Fruit fly (Drosophila melanogaster) whole organism, embryonic: ENCODE measurements around the gene nan.

Experiments used
- Ada2b ChIP-seq: fragments of 200-800 bp; sonication (Bioruptor generic); IDR thresholded peaks from 2 replicates; pipeline ENCODE4 v1.3.6; 2022; ENCODE audit warnings: missing biosample characterization, missing genetic modification characterization
- B-H1 ChIP-seq: fragments of 200-800 bp; sonication (Bioruptor generic); IDR thresholded peaks from 3 replicates; pipeline ENCODE4 v1.3.6; 2022; ENCODE audit warnings: missing biosample characterization, missing genetic modification characterization
- C15 ChIP-seq: fragments of 200-800 bp; sonication (Bioruptor generic); IDR thresholded peaks from 3 replicates; pipeline ENCODE4 v1.3.6; 2022; ENCODE audit warnings: missing biosample characterization, missing genetic modification characterization
- CG10209 ChIP-seq: fragments of 200-800 bp; sonication (Bioruptor generic); optimal IDR thresholded peaks from 3 replicates; lab custom pipeline; 2017; ENCODE audit warnings: missing biosample characterization, mild to moderate bottlenecking, missing genetic modification characterization, missing genetic modification reagents
- CG10543 ChIP-seq: fragments of 200-800 bp; sonication (Bioruptor generic); optimal IDR thresholded peaks from 3 replicates; lab custom pipeline; 2017; ENCODE audit warnings: missing biosample characterization, mild to moderate bottlenecking, missing genetic modification characterization, moderate library complexity
- CG10979 ChIP-seq: fragments of 200-800 bp; sonication (Bioruptor generic); optimal IDR thresholded peaks from 2 replicates; lab custom pipeline; 2018; ENCODE audit warnings: missing biosample characterization, mild to moderate bottlenecking, missing genetic modification characterization, moderate library complexity
- CG11085 ChIP-seq: fragments of 200-800 bp; sonication (Bioruptor generic); IDR thresholded peaks from 2 replicates; pipeline ENCODE4 v1.3.6; 2022; ENCODE audit warnings: missing biosample characterization, missing genetic modification characterization
- CG12236 ChIP-seq: fragments of 200-800 bp; sonication (Bioruptor generic); optimal IDR thresholded peaks from 2 replicates; lab custom pipeline; 2016; ENCODE audit warnings: missing biosample characterization, missing genetic modification characterization
- CG13424 ChIP-seq: fragments of 200-800 bp; sonication (Bioruptor generic); optimal IDR thresholded peaks from 2 replicates; lab custom pipeline; 2019; ENCODE audit warnings: missing biosample characterization, mild to moderate bottlenecking, missing genetic modification characterization, moderate library complexity
- CG14441 ChIP-seq: fragments of 200-800 bp; sonication (Bioruptor generic); IDR thresholded peaks from 2 replicates; pipeline ENCODE4 v1.3.6; 2022; ENCODE audit warnings: missing biosample characterization, missing genetic modification characterization
- CG14710 ChIP-seq: fragments of 200-800 bp; sonication (Bioruptor generic); optimal IDR thresholded peaks from 3 replicates; lab custom pipeline; 2019; ENCODE audit warnings: missing biosample characterization, mild to moderate bottlenecking, missing genetic modification characterization, moderate library complexity
- CG1603 ChIP-seq: fragments of 200-800 bp; sonication (Bioruptor generic); optimal IDR thresholded peaks from 2 replicates; lab custom pipeline; 2019; ENCODE audit warnings: missing biosample characterization, mild to moderate bottlenecking, missing genetic modification characterization, moderate library complexity
- CG16815 ChIP-seq: fragments of 200-800 bp; sonication (Bioruptor generic); optimal IDR thresholded peaks from 3 replicates; lab custom pipeline; 2017; ENCODE audit warnings: missing biosample characterization, mild to moderate bottlenecking, missing genetic modification characterization
- CG17829 ChIP-seq: fragments of 200-800 bp; optimal IDR thresholded peaks from 2 replicates; lab custom pipeline; 2019; ENCODE audit warnings: missing biosample characterization, mild to moderate bottlenecking, missing genetic modification characterization, moderate library complexity
- CG18262 ChIP-seq: fragments of 200-800 bp; optimal IDR thresholded peaks from 3 replicates; lab custom pipeline; 2019; ENCODE audit warnings: missing biosample characterization, mild to moderate bottlenecking, missing genetic modification characterization, moderate library complexity
- CG1832 ChIP-seq: fragments of 200-800 bp; sonication (Bioruptor generic); optimal IDR thresholded peaks from 2 replicates; lab custom pipeline; 2017; ENCODE audit warnings: missing biosample characterization, mild to moderate bottlenecking, missing genetic modification characterization, inconsistent platforms
- CG2199 ChIP-seq: fragments of 200-800 bp; sonication (Bioruptor generic); IDR thresholded peaks from 3 replicates; pipeline ENCODE4 v1.3.6; 2022; ENCODE audit warnings: missing biosample characterization, missing genetic modification characterization
- CG31224 ChIP-seq: fragments of 200-800 bp; sonication (Bioruptor generic); IDR thresholded peaks from 2 replicates; pipeline ENCODE4 v1.3.6; 2022; ENCODE audit warnings: missing biosample characterization, missing genetic modification characterization
- CG3995 ChIP-seq: fragments of 200-800 bp; sonication (Bioruptor generic); optimal IDR thresholded peaks from 3 replicates; lab custom pipeline; 2016; ENCODE audit warnings: missing biosample characterization, missing genetic modification characterization
- CG4328 ChIP-seq: fragments of 200-800 bp; sonication (Bioruptor generic); optimal IDR thresholded peaks from 3 replicates; lab custom pipeline; 2017; ENCODE audit warnings: missing biosample characterization, missing genetic modification reagents, missing genetic modification characterization
- CG4404 ChIP-seq: fragments of 200-800 bp; sonication (Bioruptor generic); IDR thresholded peaks from 2 replicates; pipeline ENCODE4 v1.3.6; 2022; ENCODE audit warnings: missing biosample characterization, missing genetic modification characterization
- CG6254 ChIP-seq: fragments of 200-800 bp; sonication (Bioruptor generic); optimal IDR thresholded peaks from 3 replicates; lab custom pipeline; 2017; ENCODE audit warnings: mild to moderate bottlenecking, missing biosample characterization, missing genetic modification reagents, missing genetic modification characterization
- CG8359 ChIP-seq: fragments of 200-800 bp; sonication (Bioruptor generic); optimal IDR thresholded peaks from 2 replicates; lab custom pipeline; 2017; ENCODE audit warnings: missing biosample characterization, mild to moderate bottlenecking, missing genetic modification characterization, borderline replicate concordance
- CG8944 ChIP-seq: fragments of 200-800 bp; sonication (Bioruptor generic); optimal IDR thresholded peaks from 3 replicates; lab custom pipeline; 2016; ENCODE audit warnings: missing biosample characterization, missing genetic modification characterization
- CG9727 ChIP-seq: fragments of 200-800 bp; sonication (Bioruptor generic); optimal IDR thresholded peaks from 3 replicates; lab custom pipeline; 2017; ENCODE audit warnings: missing biosample characterization, mild to moderate bottlenecking, missing genetic modification characterization
- CkIIα-i1 ChIP-seq: fragments of 200-800 bp; sonication (Bioruptor generic); IDR thresholded peaks from 2 replicates; pipeline ENCODE4 v1.3.6; 2022; ENCODE audit warnings: missing biosample characterization, missing genetic modification characterization
- D ChIP-seq, 2 experiments: fragments of 200-800 bp in 1 of 2; fragments of >200 bp in 1 of 2; sonication (Bioruptor generic) in 1 of 2; optimal IDR thresholded peaks; 2 replicates in 1 of 2; 3 replicates in 1 of 2; lab custom pipeline; 2017; ENCODE audit warnings: mild to moderate bottlenecking in 1 of 2, missing biosample characterization in 1 of 2, missing genetic modification characterization in 1 of 2, missing genetic modification reagents in 1 of 2
- Dad ChIP-seq: fragments of 200-800 bp; sonication (Bioruptor generic); optimal IDR thresholded peaks from 3 replicates; lab custom pipeline; 2016; ENCODE audit warnings: missing biosample characterization, missing genetic modification characterization
- Dip3 ChIP-seq: fragments of 200-800 bp; sonication (Bioruptor generic); optimal IDR thresholded peaks from 3 replicates; lab custom pipeline; 2016; ENCODE audit warnings: missing biosample characterization, missing genetic modification characterization
- Fer3 ChIP-seq: fragments of 200-800 bp; sonication (Bioruptor generic); optimal IDR thresholded peaks from 2 replicates; lab custom pipeline; 2018; ENCODE audit warnings: missing biosample characterization, mild to moderate bottlenecking, missing genetic modification characterization, moderate library complexity
- H15 ChIP-seq: fragments of 200-800 bp; sonication (Bioruptor generic); IDR thresholded peaks from 3 replicates; pipeline ENCODE4 v1.3.6; 2022; ENCODE audit warnings: missing biosample characterization, missing genetic modification characterization
- Hr51 ChIP-seq, 2 experiments: fragments of 200-800 bp; sonication (Bioruptor generic); optimal IDR thresholded peaks; 2 replicates in 1 of 2; 3 replicates in 1 of 2; lab custom pipeline; 2016 to 2018; ENCODE audit warnings: missing biosample characterization in 2 of 2, missing genetic modification characterization in 2 of 2, mild to moderate bottlenecking in 1 of 2, moderate library complexity in 1 of 2
- Sox102F ChIP-seq: fragments of 200-800 bp; sonication (Bioruptor generic); optimal IDR thresholded peaks from 2 replicates; lab custom pipeline; 2018; ENCODE audit warnings: missing biosample characterization, mild to moderate bottlenecking, missing genetic modification characterization, moderate library complexity
- Spps ChIP-seq: fragments of 200-800 bp; sonication (Bioruptor generic); optimal IDR thresholded peaks from 2 replicates; lab custom pipeline; 2018; ENCODE audit warnings: missing biosample characterization, mild to moderate bottlenecking, missing genetic modification characterization
- Xrp1 ChIP-seq: fragments of 200-800 bp; sonication (Bioruptor generic); IDR thresholded peaks from 2 replicates; pipeline ENCODE4 v1.3.6; 2022; ENCODE audit warnings: missing biosample characterization, missing genetic modification characterization
- YL-1 ChIP-seq: fragments of 200-800 bp; sonication (Bioruptor generic); optimal IDR thresholded peaks from 3 replicates; lab custom pipeline; 2017; ENCODE audit warnings: missing biosample characterization, mild to moderate bottlenecking, missing genetic modification characterization
- cad ChIP-seq: fragments of >200 bp; optimal IDR thresholded peaks from 2 replicates; lab custom pipeline; 2017; ENCODE audit warnings: missing biosample characterization, missing genetic modification characterization
- chn ChIP-seq: fragments of 200-800 bp; sonication (Bioruptor generic); optimal IDR thresholded peaks from 2 replicates; lab custom pipeline; 2016; ENCODE audit warnings: missing biosample characterization, missing genetic modification characterization
- dati ChIP-seq: fragments of 200-800 bp; sonication (Bioruptor generic); IDR thresholded peaks from 2 replicates; pipeline ENCODE4 v1.3.6; 2022; ENCODE audit warnings: missing biosample characterization, missing genetic modification characterization
- fru ChIP-seq: fragments of >200 bp; optimal IDR thresholded peaks from 2 replicates; lab custom pipeline; 2017
- gem ChIP-seq: fragments of 200-800 bp; sonication (Bioruptor generic); optimal IDR thresholded peaks from 2 replicates; lab custom pipeline; 2019; ENCODE audit warnings: missing biosample characterization, mild to moderate bottlenecking, missing genetic modification characterization, moderate library complexity
- jigr1 ChIP-seq: fragments of 200-800 bp; sonication (Bioruptor generic); IDR thresholded peaks from 3 replicates; pipeline ENCODE4 v1.3.6; 2022; ENCODE audit warnings: missing biosample characterization, missing genetic modification characterization
- klu ChIP-seq: fragments of 200-800 bp; sonication (Bioruptor generic); IDR thresholded peaks from 2 replicates; pipeline ENCODE4 v1.3.6; 2022; ENCODE audit warnings: missing biosample characterization, missing genetic modification characterization
- lilli ChIP-seq: fragments of 200-800 bp; sonication (Bioruptor generic); optimal IDR thresholded peaks from 3 replicates; lab custom pipeline; 2016; ENCODE audit warnings: missing biosample characterization, missing genetic modification characterization
- lola ChIP-seq, 3 experiments: fragments of >200 bp in 2 of 3; fragments of 200-800 bp in 1 of 3; sonication (Bioruptor generic) in 1 of 3; optimal IDR thresholded peaks; 2 replicates each; lab custom pipeline; 2017 to 2019; ENCODE audit warnings: missing biosample characterization in 3 of 3, missing genetic modification characterization in 3 of 3, mild to moderate bottlenecking in 1 of 3, moderate library complexity in 1 of 3
- org-1 ChIP-seq: fragments of 200-800 bp; sonication (Bioruptor generic); optimal IDR thresholded peaks from 2 replicates; lab custom pipeline; 2017; ENCODE audit warnings: missing biosample characterization, missing genetic modification characterization
- otp ChIP-seq: fragments of 200-800 bp; sonication (Bioruptor generic); IDR thresholded peaks from 3 replicates; pipeline ENCODE4, ENCODE4 v1.3.6; 2022; ENCODE audit warnings: missing biosample characterization, missing genetic modification characterization
- pros ChIP-seq: fragments of 200-800 bp; sonication (Bioruptor generic); optimal IDR thresholded peaks from 3 replicates; lab custom pipeline; 2019; ENCODE audit warnings: missing biosample characterization, mild to moderate bottlenecking, missing genetic modification characterization, moderate library complexity
- sug ChIP-seq: fragments of 200-800 bp; optimal IDR thresholded peaks from 2 replicates; lab custom pipeline; 2019; ENCODE audit warnings: missing biosample characterization, mild to moderate bottlenecking, missing genetic modification characterization, moderate library complexity
- tgo ChIP-seq: fragments of 200-800 bp; sonication (Bioruptor generic); IDR thresholded peaks from 3 replicates; pipeline ENCODE4 v1.3.6; 2022; ENCODE audit warnings: missing biosample characterization, missing genetic modification characterization
- vvl ChIP-seq: fragments of 200-800 bp; sonication (Bioruptor generic); IDR thresholded peaks from 2 replicates; pipeline ENCODE4 v1.3.6; 2022; ENCODE audit warnings: missing biosample characterization, missing genetic modification characterization
- zen ChIP-seq: fragments of 200-800 bp; sonication (Bioruptor generic); optimal IDR thresholded peaks from 3 replicates; lab custom pipeline; 2018; ENCODE audit warnings: missing biosample characterization, mild to moderate bottlenecking, missing genetic modification characterization, moderate library complexity
- zf30C ChIP-seq: fragments of 200-800 bp; sonication (Bioruptor generic); optimal IDR thresholded peaks from 3 replicates; lab custom pipeline; 2018; ENCODE audit warnings: missing biosample characterization, mild to moderate bottlenecking, missing genetic modification characterization

The nan gene

dm6 chr3L:14152608-14153007, 36.8 kb downstream of the nan start (continued):
- TF ChIP-seq CG6254 (GFP tag; lab: Kevin White, UChicago) = no peak
- TF ChIP-seq CG1603 (tag; lab: Kevin White, UChicago) = no peak
- no peak for TF ChIP-seq CG31224 (GFP tag; lab: Robert Waterston, UW)
- no peak for TF ChIP-seq CG11085 (GFP tag; lab: Robert Waterston, UW)
- TF ChIP-seq CG8944 (GFP tag; lab: Kevin White, UChicago) = no peak
- TF ChIP-seq CG12236 (GFP tag; lab: Kevin White, UChicago) = no peak
- no peak for TF ChIP-seq org-1 (GFP tag; lab: Kevin White, UChicago)
- TF ChIP-seq CG3995 (GFP tag; lab: Kevin White, UChicago) = no peak
- TF ChIP-seq CG13424 = no peak
- no peak for TF ChIP-seq Dip3
- peak; percentile 52 for TF ChIP-seq Xrp1
- TF ChIP-seq tgo (GFP tag; lab: Robert Waterston, UW) = no peak
- no peak for TF ChIP-seq H15 (GFP tag; lab: Robert Waterston, UW)
- peak in 1 of 3 experiments; percentile 17 for TF ChIP-seq lola (GFP tag; optimal IDR thresholded peaks at IDR 0.05; lab: Kevin White, UChicago)
- TF ChIP-seq CG10543 (GFP tag; lab: Kevin White, UChicago) = no peak
- TF ChIP-seq gem = peak; percentile 36
- no peak for TF ChIP-seq lilli
- TF ChIP-seq Spps = no peak
- no peak for TF ChIP-seq CG14710 (tag; lab: Kevin White, UChicago)
- TF ChIP-seq Dad (GFP tag; lab: Kevin White, UChicago) = no peak
- no peak for TF ChIP-seq Ada2b (GFP tag; lab: Robert Waterston, UW)
- TF ChIP-seq CG14441 (GFP tag; lab: Robert Waterston, UW) = no peak
- peak; percentile 4 for TF ChIP-seq CG10979 (tag; lab: Kevin White, UChicago)
- TF ChIP-seq CG17829 (tag; lab: Kevin White, UChicago) = peak; percentile 47
- TF ChIP-seq CG10209 (GFP tag; lab: Kevin White, UChicago) = no peak
- TF ChIP-seq CG8359 = no peak
- TF ChIP-seq B-H1 (GFP tag; lab: Robert Waterston, UW) = no peak
- TF ChIP-seq otp (GFP tag; lab: Robert Waterston, UW) = no peak
- no peak for TF ChIP-seq CG4328 (GFP tag; lab: Kevin White, UChicago)
- TF ChIP-seq CG18262 (tag; lab: Kevin White, UChicago) = peak; percentile 48
- peak; percentile 34 for TF ChIP-seq CG9727 (GFP tag; lab: Kevin White, UChicago)
- peak; percentile 52 for TF ChIP-seq CG4404
- no peak for TF ChIP-seq sug (tag; lab: Kevin White, UChicago)
- TF ChIP-seq jigr1 (GFP tag; lab: Robert Waterston, UW) = no peak
- no peak for TF ChIP-seq chn (GFP tag; lab: Kevin White, UChicago)
- no peak for TF ChIP-seq fru (lab: Kevin White, UChicago)
- TF ChIP-seq YL-1 = no peak
- TF ChIP-seq CG16815 (GFP tag; lab: Kevin White, UChicago) = no peak
- no peak for TF ChIP-seq Sox102F
- TF ChIP-seq zen (tag; lab: Kevin White, UChicago) = no peak
- TF ChIP-seq Hr51 (GFP tag; optimal IDR thresholded peaks at IDR 0.05; lab: Kevin White, UChicago) = no peak
- no peak for TF ChIP-seq Fer3 (tag; lab: Kevin White, UChicago)

dm6 chr3L:14151447-14151846, 38.0 kb downstream of the nan start:
- TF ChIP-seq dati (GFP tag; lab: Robert Waterston, UW) = no peak
- TF ChIP-seq zf30C = peak; percentile 61
- peak; percentile 100 for TF ChIP-seq D (optimal IDR thresholded peaks at IDR 0.05; lab: Kevin White, UChicago)
- TF ChIP-seq D (GFP tag; optimal IDR thresholded peaks at IDR 0.05; lab: Kevin White, UChicago) = peak; percentile 3
- TF ChIP-seq pros (GFP tag; lab: Kevin White, UChicago) = peak; percentile 32
- no peak for TF ChIP-seq vvl
- no peak for TF ChIP-seq CkIIα-i1 (GFP tag; lab: Robert Waterston, UW)
- TF ChIP-seq CG2199 (GFP tag; lab: Robert Waterston, UW) = peak; percentile 75; the same call in 1 of the 3 replicates
- TF ChIP-seq cad (GFP tag; lab: Kevin White, UChicago) = peak; percentile 57
- TF ChIP-seq CG1832 (GFP tag; lab: Kevin White, UChicago) = no peak
- TF ChIP-seq klu (GFP tag; lab: Robert Waterston, UW) = no peak
- no peak for TF ChIP-seq C15 (GFP tag; lab: Robert Waterston, UW)
- no peak for TF ChIP-seq H15 (GFP tag; lab: Robert Waterston, UW)
